Fruit fly (Drosophila melanogaster) whole organism, prepupa: ENCODE data around the gene COX7AL2.

Experiments
- CG34406 ChIP-seq: fragments of 200-800 bp; sonication (Bioruptor generic); optimal IDR thresholded peaks from 3 replicates; lab custom pipeline; 2016; ENCODE audit warnings: missing biosample characterization, missing genetic modification characterization
- CG3919 ChIP-seq: fragments of 200-800 bp; sonication (Bioruptor generic); optimal IDR thresholded peaks from 3 replicates; lab custom pipeline; 2016; ENCODE audit warnings: missing biosample characterization, missing genetic modification characterization
- CG7368 ChIP-seq: fragments of 200-800 bp; sonication (Bioruptor generic); optimal IDR thresholded peaks from 3 replicates; lab custom pipeline; 2016; ENCODE audit warnings: missing biosample characterization, missing genetic modification characterization
- CG8319 ChIP-seq: fragments of 200-800 bp; sonication (Bioruptor generic); optimal IDR thresholded peaks from 3 replicates; lab custom pipeline; 2016; ENCODE audit warnings: missing biosample characterization, missing genetic modification characterization
- Lpt ChIP-seq: fragments of 200-800 bp; sonication (Bioruptor generic); optimal IDR thresholded peaks from 3 replicates; lab custom pipeline; 2016; ENCODE audit warnings: missing biosample characterization, missing genetic modification characterization
- OdsH ChIP-seq: fragments of 200-800 bp; sonication (Bioruptor generic); optimal IDR thresholded peaks from 3 replicates; lab custom pipeline; 2016; ENCODE audit warnings: missing biosample characterization, missing genetic modification characterization
- Sox102F ChIP-seq: fragments of 200-800 bp; sonication (Bioruptor generic); optimal IDR thresholded peaks from 2 replicates; lab custom pipeline; 2016; ENCODE audit warnings: missing biosample characterization, mild to moderate bottlenecking, missing genetic modification characterization
- dac ChIP-seq: fragments of 200-800 bp; sonication (Bioruptor generic); optimal IDR thresholded peaks from 2 replicates; lab custom pipeline; 2017; ENCODE audit warnings: missing biosample characterization, mild to moderate bottlenecking, missing genetic modification characterization
- fkh ChIP-seq: fragments of 200-800 bp; sonication (Bioruptor generic); optimal IDR thresholded peaks from 3 replicates; lab custom pipeline; 2017; ENCODE audit warnings: missing biosample characterization, mild to moderate bottlenecking, missing genetic modification characterization, moderate library complexity
- lz ChIP-seq: fragments of 200-800 bp; sonication (Bioruptor generic); optimal IDR thresholded peaks from 3 replicates; lab custom pipeline; 2016; ENCODE audit warnings: missing biosample characterization, missing genetic modification characterization
- svp ChIP-seq: fragments of 200-800 bp; sonication (Bioruptor generic); peaks from one replicate; lab custom pipeline; 2016; ENCODE audit warnings: missing biosample characterization, missing genetic modification characterization

DNA sequence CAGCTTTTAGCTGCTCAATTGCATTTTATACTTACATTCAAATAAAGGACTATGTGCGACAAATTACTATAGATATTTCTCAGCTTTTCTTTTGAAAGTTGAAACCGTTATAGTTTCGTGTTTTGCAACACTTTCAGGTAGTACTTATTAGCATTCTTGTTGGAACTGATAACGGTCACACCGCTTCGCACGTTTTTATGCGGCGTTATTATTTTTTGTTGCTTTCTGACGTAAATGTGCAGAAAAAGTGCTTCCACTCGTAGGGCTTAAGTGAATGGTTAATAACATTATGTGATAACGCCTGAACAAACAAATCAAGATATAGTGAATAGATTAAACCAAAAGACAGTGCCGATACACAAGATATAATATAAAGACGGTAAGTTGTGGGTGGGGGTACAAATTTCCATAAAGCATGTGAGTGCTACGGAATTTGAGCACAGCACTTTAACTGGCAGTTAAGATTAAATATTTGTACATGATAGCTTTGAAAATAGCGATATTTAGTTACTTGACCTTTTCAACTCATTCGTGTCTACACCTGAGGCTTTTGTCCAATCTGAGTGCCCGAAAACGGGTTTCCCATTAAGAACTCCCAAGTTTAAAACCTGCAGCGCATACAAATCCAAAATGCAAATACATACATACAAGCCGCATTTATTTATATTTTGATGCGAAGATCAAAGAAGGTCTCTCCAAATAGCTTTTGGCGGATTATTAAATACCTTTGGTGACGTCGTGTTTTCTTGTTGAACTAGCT is 23.0 kb upstream of the COX7AL2 start, which contains the start of gene papi:
- TF ChIP-seq dac (GFP tag; lab: Kevin White, UChicago) (no peak), Sox102F (GFP tag; lab: Kevin White, UChicago) (no peak), lz (no peak), CG34406 (GFP tag; lab: Kevin White, UChicago) (no peak), Lpt (GFP tag; lab: Kevin White, UChicago) (no peak), CG3919 (GFP tag; lab: Kevin White, UChicago) (no peak), svp (GFP tag; lab: Kevin White, UChicago) (peak; percentile 53), fkh (GFP tag; lab: Kevin White, UChicago) (peak; percentile 31), CG7368 (GFP tag; lab: Kevin White, UChicago) (no peak), CG8319 (GFP tag; lab: Kevin White, UChicago) (no peak), OdsH (GFP tag; lab: Kevin White, UChicago) (no peak)
